Fruit fly (Drosophila melanogaster) whole organism, embryonic: ENCODE measurements around the gene CG31495.
A peak's percentile ranks its signal among the peaks of the same experiment; 100 is the strongest.

Experiments
- Bdp1 ChIP-seq: fragments of 200-800 bp; sonication (Bioruptor generic); optimal IDR thresholded peaks from 3 replicates; lab custom pipeline; 2016; ENCODE audit warnings: missing biosample characterization, missing genetic modification characterization
- CG10979 ChIP-seq: fragments of 200-800 bp; sonication (Bioruptor generic); optimal IDR thresholded peaks from 2 replicates; lab custom pipeline; 2018; ENCODE audit warnings: missing biosample characterization, mild to moderate bottlenecking, missing genetic modification characterization, moderate library complexity
- CG12071 ChIP-seq: fragments of 200-800 bp; sonication (Bioruptor generic); optimal IDR thresholded peaks from 3 replicates; lab custom pipeline; 2018; ENCODE audit warnings: missing biosample characterization, mild to moderate bottlenecking, missing genetic modification characterization
- CG13123 ChIP-seq: fragments of 200-800 bp; sonication (Bioruptor generic); optimal IDR thresholded peaks from 2 replicates; lab custom pipeline; 2016; ENCODE audit warnings: missing biosample characterization, missing genetic modification characterization
- CG13624 ChIP-seq: fragments of 200-800 bp; sonication (Bioruptor generic); optimal IDR thresholded peaks from 2 replicates; lab custom pipeline; 2016; ENCODE audit warnings: missing biosample characterization, missing genetic modification characterization
- CG1603 ChIP-seq: fragments of 200-800 bp; sonication (Bioruptor generic); optimal IDR thresholded peaks from 2 replicates; lab custom pipeline; 2019; ENCODE audit warnings: missing biosample characterization, mild to moderate bottlenecking, missing genetic modification characterization, moderate library complexity
- CG18262 ChIP-seq: fragments of 200-800 bp; optimal IDR thresholded peaks from 3 replicates; lab custom pipeline; 2019; ENCODE audit warnings: missing biosample characterization, mild to moderate bottlenecking, missing genetic modification characterization, moderate library complexity
- CG30431 ChIP-seq: fragments of 200-800 bp; sonication (Bioruptor generic); optimal IDR thresholded peaks from 2 replicates; lab custom pipeline; 2017; ENCODE audit warnings: missing biosample characterization, missing genetic modification characterization
- CG3065 ChIP-seq: fragments of 200-800 bp; sonication (Bioruptor generic); optimal IDR thresholded peaks from 2 replicates; lab custom pipeline; 2016; ENCODE audit warnings: missing biosample characterization, missing genetic modification characterization
- CG31388 ChIP-seq: fragments of 200-800 bp; sonication (Bioruptor generic); optimal IDR thresholded peaks from 2 replicates; lab custom pipeline; 2016; ENCODE audit warnings: missing biosample characterization, missing genetic modification characterization
- CG3407 ChIP-seq: fragments of 200-800 bp; sonication (Bioruptor generic); optimal IDR thresholded peaks from 2 replicates; lab custom pipeline; 2018; ENCODE audit warnings: missing biosample characterization, mild to moderate bottlenecking, missing genetic modification characterization
- CG34422 ChIP-seq: fragments of 200-800 bp; sonication (Bioruptor generic); IDR thresholded peaks from 3 replicates; pipeline ENCODE4 v1.3.6; 2022; ENCODE audit warnings: missing biosample characterization, missing genetic modification characterization
- CG4328 ChIP-seq: fragments of 200-800 bp; sonication (Bioruptor generic); optimal IDR thresholded peaks from 3 replicates; lab custom pipeline; 2017; ENCODE audit warnings: missing biosample characterization, missing genetic modification reagents, missing genetic modification characterization
- CG4404 ChIP-seq: fragments of 200-800 bp; sonication (Bioruptor generic); IDR thresholded peaks from 2 replicates; pipeline ENCODE4 v1.3.6; 2022; ENCODE audit warnings: missing biosample characterization, missing genetic modification characterization
- CG6254 ChIP-seq: fragments of 200-800 bp; sonication (Bioruptor generic); optimal IDR thresholded peaks from 3 replicates; lab custom pipeline; 2017; ENCODE audit warnings: mild to moderate bottlenecking, missing biosample characterization, missing genetic modification reagents, missing genetic modification characterization
- CG6689 ChIP-seq: fragments of 200-800 bp; sonication (Bioruptor generic); IDR thresholded peaks from 2 replicates; pipeline ENCODE4 v1.3.6; 2022; ENCODE audit warnings: missing biosample characterization, missing genetic modification characterization
- CG7357 ChIP-seq: fragments of 200-800 bp; sonication (Bioruptor generic); IDR thresholded peaks from 3 replicates; pipeline ENCODE4 v1.3.6; 2022; ENCODE audit warnings: missing biosample characterization, missing genetic modification characterization
- CG7786 ChIP-seq: fragments of 200-800 bp; sonication (Bioruptor generic); optimal IDR thresholded peaks from 2 replicates; lab custom pipeline; 2016; ENCODE audit warnings: missing biosample characterization, missing genetic modification characterization
- D19B ChIP-seq: fragments of 200-800 bp; sonication (Bioruptor generic); optimal IDR thresholded peaks from 2 replicates; lab custom pipeline; 2017; ENCODE audit warnings: missing biosample characterization, mild to moderate bottlenecking, missing genetic modification characterization
- Deaf1 ChIP-seq: fragments of 200-800 bp; optimal IDR thresholded peaks from 3 replicates; lab custom pipeline; 2019; ENCODE audit warnings: missing biosample characterization, mild to moderate bottlenecking, missing genetic modification characterization, moderate library complexity
- Doc2 ChIP-seq: fragments of 200-800 bp; sonication (Bioruptor generic); IDR thresholded peaks from 2 replicates; pipeline ENCODE4 v1.3.6; 2022; ENCODE audit warnings: missing biosample characterization, missing genetic modification characterization
- Dref ChIP-seq: fragments of 200-800 bp; sonication (Bioruptor generic); IDR thresholded peaks from 2 replicates; pipeline ENCODE4 v1.3.6; 2022; ENCODE audit warnings: missing biosample characterization, missing genetic modification characterization
- HLH4C ChIP-seq: fragments of 200-800 bp; sonication (Bioruptor generic); IDR thresholded peaks from 3 replicates; pipeline ENCODE4 v1.3.6; 2022; ENCODE audit warnings: missing biosample characterization, missing genetic modification characterization; ENCODE audit not compliant: partially characterized antibody
- HLHmδ ChIP-seq: fragments of 200-800 bp; sonication (Bioruptor generic); optimal IDR thresholded peaks from 2 replicates; lab custom pipeline; 2018; ENCODE audit warnings: missing biosample characterization, mild to moderate bottlenecking, missing genetic modification characterization, moderate library complexity
- Hr51 ChIP-seq, 2 experiments: fragments of 200-800 bp; sonication (Bioruptor generic); optimal IDR thresholded peaks; 2 replicates in 1 of 2; 3 replicates in 1 of 2; lab custom pipeline; 2016 to 2018; ENCODE audit warnings: missing biosample characterization in 2 of 2, missing genetic modification characterization in 2 of 2, mild to moderate bottlenecking in 1 of 2, moderate library complexity in 1 of 2
- Neu2 ChIP-seq: fragments of 200-800 bp; sonication (Bioruptor generic); optimal IDR thresholded peaks from 3 replicates; lab custom pipeline; 2016; ENCODE audit warnings: missing biosample characterization, missing genetic modification characterization, borderline replicate concordance
- Scr ChIP-seq: fragments of 200-800 bp; sonication (Bioruptor generic); IDR thresholded peaks from 2 replicates; pipeline ENCODE4 v1.3.6; 2022; ENCODE audit warnings: missing biosample characterization, missing genetic modification characterization; ENCODE audit not compliant: partially characterized antibody
- aop ChIP-seq: fragments of 200-800 bp; sonication (Bioruptor generic); IDR thresholded peaks from 2 replicates; pipeline ENCODE4 v1.3.6; 2022; ENCODE audit warnings: missing biosample characterization, missing genetic modification characterization
- ara ChIP-seq: fragments of 200-800 bp; sonication (Bioruptor generic); IDR thresholded peaks from 2 replicates; pipeline ENCODE4 v1.3.6; 2022; ENCODE audit warnings: missing biosample characterization, missing genetic modification characterization
- ase ChIP-seq: fragments of 200-800 bp; sonication (Bioruptor generic); IDR thresholded peaks from 3 replicates; pipeline ENCODE4 v1.3.6; 2022; ENCODE audit warnings: missing biosample characterization, missing genetic modification characterization
- az2 ChIP-seq: fragments of 200-800 bp; sonication (Bioruptor generic); optimal IDR thresholded peaks from 3 replicates; lab custom pipeline; 2016; ENCODE audit warnings: missing biosample characterization, missing genetic modification characterization
- bab2 ChIP-seq: fragments of 200-800 bp; sonication (Bioruptor generic); optimal IDR thresholded peaks from 2 replicates; lab custom pipeline; 2016; ENCODE audit warnings: missing biosample characterization, missing genetic modification characterization
- btn ChIP-seq: fragments of 200-800 bp; sonication (Bioruptor generic); optimal IDR thresholded peaks from 2 replicates; lab custom pipeline; 2016; ENCODE audit warnings: missing biosample characterization, missing genetic modification characterization
- chn ChIP-seq: fragments of 200-800 bp; sonication (Bioruptor generic); optimal IDR thresholded peaks from 2 replicates; lab custom pipeline; 2016; ENCODE audit warnings: missing biosample characterization, missing genetic modification characterization
- danr ChIP-seq: fragments of 200-800 bp; sonication (Bioruptor generic); IDR thresholded peaks from 2 replicates; pipeline ENCODE4 v1.3.6; 2022; ENCODE audit warnings: missing biosample characterization, missing genetic modification characterization
- dpn ChIP-seq, 2 experiments: fragments of 200-800 bp; sonication (Bioruptor generic); optimal IDR thresholded peaks; 3 replicates each; lab custom pipeline; 2016; ENCODE audit warnings: missing biosample characterization in 2 of 2, missing genetic modification characterization in 2 of 2
- ham ChIP-seq: fragments of 200-800 bp; sonication (Bioruptor generic); IDR thresholded peaks from 2 replicates; pipeline ENCODE4 v1.3.6; 2022; ENCODE audit warnings: missing biosample characterization, missing genetic modification characterization
- hth ChIP-seq: fragments of >200 bp; optimal IDR thresholded peaks from 2 replicates; lab custom pipeline; 2017; ENCODE audit warnings: inconsistent platforms
- lbe ChIP-seq: fragments of 200-800 bp; sonication (Bioruptor generic); optimal IDR thresholded peaks from 2 replicates; lab custom pipeline; 2016; ENCODE audit warnings: missing biosample characterization, mild to moderate bottlenecking, missing genetic modification characterization
- lilli ChIP-seq: fragments of 200-800 bp; sonication (Bioruptor generic); optimal IDR thresholded peaks from 3 replicates; lab custom pipeline; 2016; ENCODE audit warnings: missing biosample characterization, missing genetic modification characterization
- maf-S ChIP-seq: fragments of 200-800 bp; sonication (Bioruptor generic); optimal IDR thresholded peaks from 2 replicates; lab custom pipeline; 2016; ENCODE audit warnings: missing biosample characterization, missing genetic modification characterization
- mam ChIP-seq: fragments of 200-800 bp; sonication (Bioruptor generic); optimal IDR thresholded peaks from 3 replicates; lab custom pipeline; 2016; ENCODE audit warnings: missing biosample characterization, missing genetic modification characterization
- nau ChIP-seq: fragments of 200-800 bp; sonication (Bioruptor generic); optimal IDR thresholded peaks from 3 replicates; lab custom pipeline; 2017; ENCODE audit warnings: missing biosample characterization, mild to moderate bottlenecking, missing genetic modification characterization, missing genetic modification reagents
- onecut ChIP-seq: fragments of 200-800 bp; sonication (Bioruptor generic); IDR thresholded peaks from 2 replicates; pipeline ENCODE4 v1.3.6; 2022; ENCODE audit warnings: missing biosample characterization, missing genetic modification characterization
- pho ChIP-seq: fragments of 200-800 bp; sonication (Bioruptor generic); optimal IDR thresholded peaks from 2 replicates; lab custom pipeline; 2016; ENCODE audit warnings: missing biosample characterization, missing genetic modification characterization
- run ChIP-seq: fragments of 200-800 bp; sonication (Bioruptor generic); optimal IDR thresholded peaks from 3 replicates; lab custom pipeline; 2018; ENCODE audit warnings: missing biosample characterization, mild to moderate bottlenecking, missing genetic modification characterization
- sens-2 ChIP-seq: fragments of 200-800 bp; sonication (Bioruptor generic); IDR thresholded peaks from 2 replicates; pipeline ENCODE4 v1.3.6; 2022; ENCODE audit warnings: missing biosample characterization, missing genetic modification characterization
- sna ChIP-seq: fragments of 200-800 bp; sonication (Bioruptor generic); IDR thresholded peaks from 2 replicates; pipeline ENCODE4 v1.3.6; 2022; ENCODE audit warnings: missing biosample characterization, missing genetic modification characterization; ENCODE audit not compliant: partially characterized antibody
- ssp ChIP-seq: fragments of 200-800 bp; sonication (Bioruptor generic); IDR thresholded peaks from 2 replicates; pipeline ENCODE4 v1.3.6; 2022; ENCODE audit warnings: missing biosample characterization, missing genetic modification characterization
- unc-4 ChIP-seq: fragments of 200-800 bp; sonication (Bioruptor generic); IDR thresholded peaks from 2 replicates; pipeline ENCODE4 v1.3.6; 2022; ENCODE audit warnings: missing biosample characterization, missing genetic modification characterization; ENCODE audit not compliant: partially characterized antibody
- zen ChIP-seq: fragments of 200-800 bp; sonication (Bioruptor generic); optimal IDR thresholded peaks from 3 replicates; lab custom pipeline; 2018; ENCODE audit warnings: missing biosample characterization, mild to moderate bottlenecking, missing genetic modification characterization, moderate library complexity

The CG31495 gene

dm6 chr3R:13831596-13832119 is 8.1 kb downstream of the CG31495 start (continued):
- TF ChIP-seq CG7357 (peak; percentile 56; the same call in 2 of the 3 replicates), ham (GFP tag; lab: Robert Waterston, UW) (no peak), Neu2 (GFP tag; lab: Kevin White, UChicago) (no peak), ara (no peak), bab2 (GFP tag; lab: Kevin White, UChicago) (no peak), CG30431 (GFP tag; lab: Kevin White, UChicago) (no peak), CG18262 (tag; lab: Kevin White, UChicago) (peak; percentile 66), CG1603 (no peak), Bdp1 (no peak), CG12071 (GFP tag; lab: Kevin White, UChicago) (no peak), lbe (GFP tag; lab: Kevin White, UChicago) (peak; percentile 66), CG4328 (GFP tag; lab: Kevin White, UChicago) (no peak), run (tag; lab: Kevin White, UChicago) (no peak), Dref (no peak), sna (no peak), sens-2 (peak; percentile 70), CG7786 (GFP tag; lab: Kevin White, UChicago) (no peak), CG6689 (GFP tag; lab: Robert Waterston, UW) (peak; percentile 63; the same call in 1 of the 2 replicates), CG10979 (tag; lab: Kevin White, UChicago) (peak; percentile 15), ssp (GFP tag; lab: Robert Waterston, UW) (no peak), unc-4 (GFP tag; lab: Robert Waterston, UW) (no peak), btn (GFP tag; lab: Kevin White, UChicago) (no peak), Hr51 (GFP tag; optimal IDR thresholded peaks at IDR 0.05; lab: Kevin White, UChicago) (peak in 1 of 2 experiments; percentile 76), zen (no peak), D19B (GFP tag; lab: Kevin White, UChicago) (no peak), hth (no peak), CG34422 (peak; percentile 58; the same call in 1 of the 3 replicates), mam (GFP tag; lab: Kevin White, UChicago) (no peak), ase (peak; percentile 61; the same call in 1 of the 3 replicates), dpn (GFP tag; optimal IDR thresholded peaks at IDR 0.05; lab: Kevin White, UChicago) (peak in 1 of 2 experiments; percentile 34), az2 (GFP tag; lab: Kevin White, UChicago) (peak; percentile 38), aop (GFP tag; lab: Robert Waterston, UW) (no peak), maf-S (no peak), Doc2 (GFP tag; lab: Robert Waterston, UW) (no peak), CG13624 (GFP tag; lab: Kevin White, UChicago) (no peak), chn (GFP tag; lab: Kevin White, UChicago) (no peak), lilli (GFP tag; lab: Kevin White, UChicago) (no peak), nau (GFP tag; lab: Kevin White, UChicago) (no peak), CG3407 (peak; percentile 27), CG13123 (GFP tag; lab: Kevin White, UChicago) (no peak), CG3065 (GFP tag; lab: Kevin White, UChicago) (no peak), onecut (GFP tag; lab: Robert Waterston, UW) (peak; percentile 19; the same call in 1 of the 2 replicates), Scr (GFP tag; lab: Robert Waterston, UW) (no peak), pho (GFP tag; lab: Kevin White, UChicago) (no peak), danr (GFP tag; lab: Robert Waterston, UW) (no peak; the same call in 1 of the 2 replicates), HLHmδ (no peak), CG6254 (GFP tag; lab: Kevin White, UChicago) (no peak), CG31388 (GFP tag; lab: Kevin White, UChicago) (no peak), HLH4C (GFP tag; lab: Robert Waterston, UW) (no peak), CG4404 (GFP tag; lab: Robert Waterston, UW) (no peak), Deaf1 (tag; lab: Kevin White, UChicago) (no peak)
